Worm (Caenorhabditis elegans) whole organism, midembryonic: ENCODE measurements around the gene F55B11.2.

Source experiments
- T22C8.4 ChIP-seq: fragments of 200-800 bp; sonication (Bioruptor generic); IDR thresholded peaks from 2 replicates; pipeline ENCODE4 v1.3.6; 2022; ENCODE audit warnings: missing genetic modification characterization, missing compliant biosample characterization
- cog-1 ChIP-seq: sonication (generic microtip); optimal IDR thresholded peaks from 2 replicates; lab custom pipeline; 2016; ENCODE audit warnings: missing genetic modification characterization, missing compliant biosample characterization
- flt-1 ChIP-seq: fragments of 200-800 bp; sonication (Bioruptor generic); IDR thresholded peaks from 2 replicates; pipeline ENCODE4 v1.3.6; 2022; ENCODE audit warnings: missing genetic modification characterization, missing compliant biosample characterization
- klf-2 ChIP-seq: fragments of 200-800 bp; sonication (Bioruptor generic); conservative IDR thresholded peaks from 2 replicates; pipeline ENCODE4 v1.3.6; 2022; ENCODE audit warnings: missing genetic modification reagents, missing genetic modification characterization, missing compliant biosample characterization
- med-1 ChIP-seq: sonication (generic microtip); optimal IDR thresholded peaks from 2 replicates; lab custom pipeline; 2017; ENCODE audit warnings: missing genetic modification characterization, mild to moderate bottlenecking, missing compliant biosample characterization, antibody characterized with exemption, missing genetic modification reagents; ENCODE audit not compliant: insufficient read depth
- ref-1 ChIP-seq: fragments of 200-800 bp; sonication (Bioruptor generic); conservative IDR thresholded peaks from 2 replicates; pipeline ENCODE4 v1.3.6; 2022; ENCODE audit warnings: missing genetic modification reagents, missing genetic modification characterization, missing compliant biosample characterization
- tab-1 ChIP-seq: fragments of 200-800 bp; sonication (Bioruptor generic); IDR thresholded peaks from 2 replicates; pipeline ENCODE4 v1.3.6; 2022; ENCODE audit warnings: missing genetic modification characterization, missing compliant biosample characterization
- ztf-23 ChIP-seq: fragments of 200-800 bp; sonication (Bioruptor generic); IDR thresholded peaks from 2 replicates; pipeline ENCODE4 v1.3.6; 2022; ENCODE audit warnings: missing genetic modification reagents, missing genetic modification characterization, missing compliant biosample characterization
- ztf-29 ChIP-seq: fragments of 200-800 bp; sonication (Bioruptor generic); IDR thresholded peaks from 2 replicates; pipeline ENCODE4 v1.3.6; 2022; ENCODE audit warnings: missing genetic modification reagents, missing genetic modification characterization, missing compliant biosample characterization

Gene F55B11.2

ce11 chrIV:14423194-14423593 lies at the start of gene F55B11.2:
F55B11.2 (minus strand) TSS chrIV:14423294.
- TF ChIP-seq ref-1 (GFP tag; lab: Robert Waterston, UW) (no peak), cog-1 (tag; lab: Kevin White, UChicago) (no peak), ztf-23 (GFP tag; lab: Robert Waterston, UW) (no peak), tab-1 (GFP tag; lab: Robert Waterston, UW) (no peak), med-1 (no peak), ztf-29 (no peak), T22C8.4 (no peak), flt-1 (no peak), klf-2 (GFP tag; lab: Robert Waterston, UW) (no peak)

ce11 chrIV:14469013-14469412 lies 45.9 kb upstream of the F55B11.2 start:
- TF ChIP-seq ztf-29 = no peak
- no peak for TF ChIP-seq flt-1
- TF ChIP-seq ztf-23 (GFP tag; lab: Robert Waterston, UW) = no peak
- TF ChIP-seq klf-2 (GFP tag; lab: Robert Waterston, UW) = no peak
- no peak for TF ChIP-seq med-1
- TF ChIP-seq tab-1 (GFP tag; lab: Robert Waterston, UW) = no peak
- no peak for TF ChIP-seq cog-1 (tag; lab: Kevin White, UChicago)
- TF ChIP-seq ref-1 (GFP tag; lab: Robert Waterston, UW) = no peak
- no peak for TF ChIP-seq T22C8.4

- TF ChIP-seq flt-1 = no peak
- no peak for TF ChIP-seq ztf-23 (GFP tag; lab: Robert Waterston, UW)
- no peak for TF ChIP-seq klf-2 (GFP tag; lab: Robert Waterston, UW)
- no peak for TF ChIP-seq ref-1 (GFP tag; lab: Robert Waterston, UW)
- no peak for TF ChIP-seq med-1
- TF ChIP-seq tab-1 (GFP tag; lab: Robert Waterston, UW) = no peak
- no peak for TF ChIP-seq cog-1 (tag; lab: Kevin White, UChicago)
- TF ChIP-seq T22C8.4 = no peak
- no peak for TF ChIP-seq ztf-29
Observed at ce11 chrIV:14466837-14467236, 43.7 kb upstream of the F55B11.2 start.

- TF ChIP-seq T22C8.4 (no peak), klf-2 (GFP tag; lab: Robert Waterston, UW) (no peak), ztf-23 (GFP tag; lab: Robert Waterston, UW) (no peak), cog-1 (tag; lab: Kevin White, UChicago) (no peak), ref-1 (GFP tag; lab: Robert Waterston, UW) (no peak), med-1 (no peak), ztf-29 (no peak), flt-1 (no peak), tab-1 (GFP tag; lab: Robert Waterston, UW) (no peak)
Observed at ce11 chrIV:14466048-14466447, 43.0 kb upstream of the F55B11.2 start.

ce11 chrIV:14464065-14464567 lies 41.0 kb upstream of the F55B11.2 start, which contains the start of gene dld-1:
dld-1 (plus strand) TSS chrIV:14464517.
- TF ChIP-seq ztf-23 (GFP tag; lab: Robert Waterston, UW) (0 out of 2 replicates have a peak, but pooled peaks have one; percentile 49), tab-1 (GFP tag; lab: Robert Waterston, UW) (no peak), T22C8.4 (peak; percentile 32; the same call in 1 of the 2 replicates), med-1 (no peak), flt-1 (peak; percentile 43; the same call in 1 of the 2 replicates), ref-1 (GFP tag; lab: Robert Waterston, UW) (no peak), cog-1 (tag; lab: Kevin White, UChicago) (peak; percentile 70), klf-2 (GFP tag; lab: Robert Waterston, UW) (no peak; the same call in 1 of the 2 replicates), ztf-29 (peak; percentile 36; the same call in 1 of the 2 replicates)

- TF ChIP-seq cog-1 (tag; lab: Kevin White, UChicago) (no peak), T22C8.4 (no peak), ref-1 (GFP tag; lab: Robert Waterston, UW) (no peak), flt-1 (no peak), klf-2 (GFP tag; lab: Robert Waterston, UW) (no peak), ztf-23 (GFP tag; lab: Robert Waterston, UW) (no peak), tab-1 (GFP tag; lab: Robert Waterston, UW) (no peak), ztf-29 (no peak), med-1 (no peak)
Observed at ce11 chrIV:14456667-14457066, 33.6 kb upstream of the F55B11.2 start, which contains the start of gene nspg-9. nspg-9 (plus strand) TSS chrIV:14456900.

- TF ChIP-seq ztf-23 (GFP tag; lab: Robert Waterston, UW) (no peak), cog-1 (tag; lab: Kevin White, UChicago) (no peak), ztf-29 (no peak), med-1 (no peak), flt-1 (no peak), T22C8.4 (no peak), ref-1 (GFP tag; lab: Robert Waterston, UW) (no peak), tab-1 (GFP tag; lab: Robert Waterston, UW) (no peak), klf-2 (GFP tag; lab: Robert Waterston, UW) (no peak)
Observed at ce11 chrIV:14445191-14445795, 22.2 kb upstream of the F55B11.2 start.

ce11 chrIV:14444077-14444476 lies 21.0 kb upstream of the F55B11.2 start, which contains the start of gene tra-3:
tra-3 (minus strand) TSS chrIV:14444183.
- TF ChIP-seq ref-1 (GFP tag; lab: Robert Waterston, UW) = no peak
- no peak for TF ChIP-seq cog-1 (tag; lab: Kevin White, UChicago)
- no peak for TF ChIP-seq med-1
- TF ChIP-seq flt-1 = no peak
- no peak for TF ChIP-seq klf-2 (GFP tag; lab: Robert Waterston, UW)
- no peak for TF ChIP-seq ztf-29
- TF ChIP-seq ztf-23 (GFP tag; lab: Robert Waterston, UW) = no peak
- TF ChIP-seq tab-1 (GFP tag; lab: Robert Waterston, UW) = no peak
- TF ChIP-seq T22C8.4 = no peak

- TF ChIP-seq klf-2 (GFP tag; lab: Robert Waterston, UW) (no peak), T22C8.4 (no peak), cog-1 (tag; lab: Kevin White, UChicago) (no peak), ztf-29 (no peak), ztf-23 (GFP tag; lab: Robert Waterston, UW) (no peak), flt-1 (no peak), ref-1 (GFP tag; lab: Robert Waterston, UW) (no peak), tab-1 (GFP tag; lab: Robert Waterston, UW) (no peak), med-1 (no peak)
Observed at ce11 chrIV:14437391-14437790, 14.3 kb upstream of the F55B11.2 start.
